Fruit fly (Drosophila melanogaster) S2 (cell line): ENCODE data around the gene Osi21.

Experiments
- CG8478 ChIP-seq: fragments of >200 bp; optimal IDR thresholded peaks from 2 replicates; lab custom pipeline; 2018
- CTCF ChIP-seq, 2 experiments: fragments of >200 bp; optimal IDR thresholded peaks; 2 replicates each; lab custom pipeline; 2018

- no peak for TF ChIP-seq CTCF (optimal IDR thresholded peaks at IDR 0.05; lab: Kevin White, UChicago)
- no peak for TF ChIP-seq CG8478 (lab: Kevin White, UChicago)
These were observed 20.6 kb upstream of the Osi21 start for dm6 chr2L:11306091-11306490.
